Worm (Caenorhabditis elegans) whole organism, L3 larva: Measurements from ENCODE around the gene Y37E11B.7.

Source experiments
- R02D3.7 ChIP-seq: fragments of 150-350 bp; optimal IDR thresholded peaks from 2 replicates; lab custom pipeline; 2014; ENCODE audit warnings: missing biosample characterization, missing genetic modification characterization
- aly-2 ChIP-seq: fragments of 150-350 bp; optimal IDR thresholded peaks from 2 replicates; lab custom pipeline; 2014; ENCODE audit warnings: missing biosample characterization, missing genetic modification characterization
- ama-1 ChIP-seq: fragments of 150-350 bp; optimal IDR thresholded peaks from 2 replicates; lab custom pipeline; 2018
- ceh-16 ChIP-seq: sonication (generic microtip); optimal IDR thresholded peaks from 2 replicates; lab custom pipeline; 2017; ENCODE audit warnings: missing biosample characterization, missing genetic modification characterization
- ceh-28 ChIP-seq: fragments of 150-350 bp; optimal IDR thresholded peaks from 2 replicates; lab custom pipeline; 2014; ENCODE audit warnings: missing biosample characterization, missing genetic modification reagents, missing genetic modification characterization
- ceh-82 ChIP-seq: fragments of 150-350 bp; optimal IDR thresholded peaks from 2 replicates; lab custom pipeline; 2014; ENCODE audit warnings: missing biosample characterization, missing genetic modification characterization
- ceh-9 ChIP-seq: sonication (generic microtip); optimal IDR thresholded peaks from 2 replicates; lab custom pipeline; 2018; ENCODE audit warnings: missing biosample characterization, missing genetic modification characterization
- elt-1 ChIP-seq: fragments of 150-350 bp; optimal IDR thresholded peaks from 2 replicates; lab custom pipeline; 2014; ENCODE audit warnings: missing biosample characterization, missing genetic modification characterization
- elt-2 ChIP-seq: sonication (generic microtip); optimal IDR thresholded peaks from 2 replicates; lab custom pipeline; 2016; ENCODE audit warnings: missing genetic modification reagents, mild to moderate bottlenecking, missing genetic modification characterization, missing compliant biosample characterization
- elt-3 ChIP-seq, 3 experiments: fragments of 150-350 bp in 1 of 3; sonication (generic microtip) in 2 of 3; optimal IDR thresholded peaks; 2 replicates in 2 of 3; 4 replicates in 1 of 3; lab custom pipeline; 2014 to 2017; ENCODE audit warnings: missing biosample characterization in 3 of 3, missing genetic modification characterization in 3 of 3
- fkh-10 ChIP-seq: sonication (generic microtip); optimal IDR thresholded peaks from 2 replicates; lab custom pipeline; 2017; ENCODE audit warnings: missing biosample characterization, missing genetic modification reagents, missing genetic modification characterization
- fkh-2 ChIP-seq: fragments of 150-350 bp; optimal IDR thresholded peaks from 2 replicates; lab custom pipeline; 2014; ENCODE audit warnings: missing biosample characterization, missing genetic modification reagents, missing genetic modification characterization
- fos-1 ChIP-seq: fragments of 150-350 bp; optimal IDR thresholded peaks from 2 replicates; lab custom pipeline; 2014; ENCODE audit warnings: missing biosample characterization, missing genetic modification characterization
- hmg-11 ChIP-seq: sonication (generic microtip); optimal IDR thresholded peaks from 2 replicates; lab custom pipeline; 2016; ENCODE audit warnings: missing genetic modification characterization, missing compliant biosample characterization
- lin-39 ChIP-seq: fragments of 150-350 bp; optimal IDR thresholded peaks from 2 replicates; lab custom pipeline; 2018; ENCODE audit warnings: missing biosample characterization, missing genetic modification reagents, missing genetic modification characterization
- lsy-12 ChIP-seq: sonication (generic microtip); optimal IDR thresholded peaks from 2 replicates; lab custom pipeline; 2016; ENCODE audit warnings: mild to moderate bottlenecking, missing genetic modification characterization, missing compliant biosample characterization
- mml-1 ChIP-seq: fragments of 150-350 bp; sonication (generic microtip); optimal IDR thresholded peaks from 3 replicates; lab custom pipeline; 2014; ENCODE audit warnings: missing biosample characterization, missing genetic modification characterization
- nfya-1 ChIP-seq: sonication (generic microtip); optimal IDR thresholded peaks from 2 replicates; lab custom pipeline; 2017; ENCODE audit warnings: missing genetic modification characterization, mild to moderate bottlenecking, missing compliant biosample characterization, antibody characterized with exemption, moderate library complexity; ENCODE audit not compliant: insufficient read depth
- nhr-12 ChIP-seq: fragments of 150-350 bp; optimal IDR thresholded peaks from 2 replicates; lab custom pipeline; 2014; ENCODE audit warnings: missing biosample characterization, missing genetic modification characterization
- nhr-23 ChIP-seq: fragments of 150-350 bp; optimal IDR thresholded peaks from 2 replicates; lab custom pipeline; 2014; ENCODE audit warnings: missing biosample characterization, missing genetic modification reagents, missing genetic modification characterization
- nhr-237 ChIP-seq: fragments of 150-350 bp; optimal IDR thresholded peaks from 2 replicates; lab custom pipeline; 2014; ENCODE audit warnings: missing biosample characterization, missing genetic modification characterization
- nhr-25 ChIP-seq: sonication (generic microtip); optimal IDR thresholded peaks from 2 replicates; lab custom pipeline; 2017; ENCODE audit warnings: missing biosample characterization, missing genetic modification characterization
- nhr-28 ChIP-seq: fragments of 150-350 bp; optimal IDR thresholded peaks from 2 replicates; lab custom pipeline; 2014; ENCODE audit warnings: missing biosample characterization, missing genetic modification characterization
- nhr-43 ChIP-seq: sonication (generic microtip); optimal IDR thresholded peaks from 2 replicates; lab custom pipeline; 2016; ENCODE audit warnings: mild to moderate bottlenecking, missing genetic modification characterization, missing compliant biosample characterization; ENCODE audit not compliant: poor library complexity, severe bottlenecking
- nhr-67 ChIP-seq: fragments of 150-350 bp; optimal IDR thresholded peaks from 2 replicates; lab custom pipeline; 2014; ENCODE audit warnings: missing biosample characterization, missing genetic modification characterization
- nhr-76 ChIP-seq: fragments of 150-350 bp; sonication (generic microtip); optimal IDR thresholded peaks from 5 replicates; lab custom pipeline; 2014; ENCODE audit warnings: missing biosample characterization, missing genetic modification characterization
- nhr-77 ChIP-seq: fragments of 150-350 bp; optimal IDR thresholded peaks from 2 replicates; lab custom pipeline; 2014; ENCODE audit warnings: missing biosample characterization, missing genetic modification characterization
- pha-4 ChIP-seq: fragments of 150-350 bp; optimal IDR thresholded peaks from 2 replicates; lab custom pipeline; 2014; ENCODE audit warnings: missing biosample characterization, missing genetic modification reagents, missing genetic modification characterization
- pqm-1 ChIP-seq: fragments of 150-350 bp; optimal IDR thresholded peaks from 2 replicates; lab custom pipeline; 2017; ENCODE audit warnings: missing biosample characterization, missing genetic modification characterization, inconsistent platforms
- skn-1 ChIP-seq: fragments of 150-350 bp; optimal IDR thresholded peaks from 2 replicates; lab custom pipeline; 2014; ENCODE audit warnings: missing biosample characterization, missing genetic modification characterization
- snpc-4 ChIP-seq: fragments of 150-350 bp; optimal IDR thresholded peaks from 2 replicates; lab custom pipeline; 2014; ENCODE audit warnings: missing biosample characterization, missing genetic modification characterization
- ztf-11 ChIP-seq: fragments of 150-350 bp; optimal IDR thresholded peaks from 2 replicates; lab custom pipeline; 2014; ENCODE audit warnings: missing biosample characterization, missing genetic modification characterization

The Y37E11B.7 gene

DNA sequence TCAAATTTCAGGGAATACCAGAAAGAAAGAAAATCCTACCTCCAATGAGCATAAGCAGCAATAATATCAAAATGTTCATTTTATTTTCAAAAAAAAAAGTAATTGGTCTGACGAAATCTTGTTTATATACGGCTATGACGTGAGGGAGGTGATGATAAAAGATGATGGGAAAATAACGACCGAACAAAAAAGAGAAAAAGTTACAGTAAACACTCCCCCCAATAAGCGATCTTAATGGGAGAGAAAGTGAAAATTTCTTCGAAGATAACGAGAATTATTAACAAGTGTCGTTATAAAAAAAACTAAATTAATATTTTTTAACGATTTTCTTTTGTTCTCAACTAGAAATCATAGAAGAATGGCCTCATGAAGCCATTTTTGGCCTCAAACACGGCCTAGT, at the start of gene Y37E11B.7:
Y37E11B.7 (minus strand) TSS at position 207 of the 400 bp plus-strand sequence.
- TF ChIP-seq elt-3 (tag; optimal IDR thresholded peaks at IDR 0.05; lab: Kevin White, UChicago), result no peak
- no peak for TF ChIP-seq snpc-4 (tag; lab: Kevin White, UChicago)
- TF ChIP-seq nhr-237, result no peak
- TF ChIP-seq nhr-23, result no peak
- TF ChIP-seq elt-2, result no peak
- TF ChIP-seq nfya-1, result no peak
- no peak for TF ChIP-seq aly-2 (tag; lab: Kevin White, UChicago)

DNA sequence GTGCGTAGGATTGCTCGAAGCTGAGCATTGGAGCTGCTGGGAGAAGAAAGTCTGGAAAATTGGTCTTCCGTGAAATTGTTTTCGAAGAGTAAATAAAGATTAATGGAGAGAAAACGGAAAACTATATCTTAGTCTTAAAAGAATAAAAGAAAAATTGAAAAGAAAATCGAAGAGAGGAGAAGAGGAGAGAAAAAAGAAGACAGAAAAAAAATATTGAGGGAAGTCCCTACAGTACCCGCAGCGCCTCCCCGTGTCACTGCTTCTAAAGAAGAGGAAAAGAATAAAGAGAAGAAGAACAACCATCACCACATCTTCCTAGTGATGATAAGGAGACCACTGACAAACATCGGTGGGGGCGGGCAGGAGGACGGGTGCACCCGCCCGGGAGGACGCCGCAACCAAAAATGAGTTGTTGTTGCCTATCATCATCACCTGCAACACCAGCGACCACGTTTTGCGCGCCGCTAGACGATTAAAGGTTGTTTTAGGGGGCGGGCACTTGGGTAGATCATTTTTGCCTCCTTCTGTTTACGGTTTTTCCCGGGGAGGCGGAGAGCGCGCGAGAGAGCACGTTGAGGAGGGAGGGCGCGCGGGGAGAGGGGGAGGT, 48.8 kb upstream of the Y37E11B.7 start, which contains the start of gene CC8.2:
CC8.2 (minus strand) TSS at position 51 of the 607 bp plus-strand sequence.
- TF ChIP-seq pha-4 (peak; percentile 15), nhr-77 (no peak), lsy-12 (peak; percentile 32), hmg-11 (tag; lab: Kevin White, UChicago) (no peak), nhr-23 (peak; percentile 65), nhr-28 (tag; lab: Kevin White, UChicago) (no peak), nfya-1 (peak; percentile 44), nhr-25 (tag; lab: Kevin White, UChicago) (peak; percentile 18), snpc-4 (tag; lab: Kevin White, UChicago) (no peak), elt-3 (tag; optimal IDR thresholded peaks at IDR 0.05; lab: Kevin White, UChicago) (peak in 1 of 3 experiments; percentile 63), nhr-237 (no peak), ceh-28 (tag; lab: Kevin White, UChicago) (no peak), nhr-43 (tag; lab: Kevin White, UChicago) (peak; percentile 84), ama-1 (lab: Kevin White, UChicago) (peak; percentile 47), nhr-12 (no peak)

DNA sequence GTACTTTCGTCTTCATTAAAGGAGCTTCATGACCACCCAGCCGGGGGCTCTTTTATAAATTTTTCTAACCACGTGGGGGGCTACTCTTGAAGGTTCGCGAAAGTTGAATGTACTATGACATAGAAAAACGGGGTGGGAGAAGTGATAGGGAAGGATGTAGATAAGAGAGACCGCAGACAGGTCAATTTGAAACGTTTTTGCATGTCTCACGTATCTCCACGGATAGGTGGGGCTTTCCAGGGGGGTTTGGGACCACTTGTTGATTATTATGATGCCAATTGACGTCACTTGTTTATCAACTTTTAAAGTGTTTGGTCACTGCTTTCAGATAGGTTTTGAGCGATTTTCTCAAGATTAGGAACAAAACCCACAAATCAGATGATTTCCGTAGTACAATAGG, 47.6 kb upstream of the Y37E11B.7 start:
- TF ChIP-seq skn-1 (no peak), nhr-25 (tag; lab: Kevin White, UChicago) (peak; percentile 33), fos-1 (tag; lab: Kevin White, UChicago) (no peak), nhr-28 (tag; lab: Kevin White, UChicago) (no peak), nhr-76 (tag; lab: Kevin White, UChicago) (no peak), elt-1 (tag; lab: Kevin White, UChicago) (no peak), nfya-1 (peak; percentile 54), fkh-10 (GFP tag; lab: Kevin White, UChicago) (no peak), lsy-12 (no peak), ceh-16 (tag; lab: Kevin White, UChicago) (no peak), mml-1 (tag; lab: Kevin White, UChicago) (no peak), ztf-11 (tag; lab: Kevin White, UChicago) (no peak), ceh-82 (tag; lab: Kevin White, UChicago) (no peak), fkh-2 (tag; lab: Kevin White, UChicago) (no peak), lin-39 (peak; percentile 45), ceh-9 (tag; lab: Kevin White, UChicago) (no peak), pqm-1 (no peak), nhr-12 (no peak), R02D3.7 (tag; lab: Kevin White, UChicago) (no peak)

DNA sequence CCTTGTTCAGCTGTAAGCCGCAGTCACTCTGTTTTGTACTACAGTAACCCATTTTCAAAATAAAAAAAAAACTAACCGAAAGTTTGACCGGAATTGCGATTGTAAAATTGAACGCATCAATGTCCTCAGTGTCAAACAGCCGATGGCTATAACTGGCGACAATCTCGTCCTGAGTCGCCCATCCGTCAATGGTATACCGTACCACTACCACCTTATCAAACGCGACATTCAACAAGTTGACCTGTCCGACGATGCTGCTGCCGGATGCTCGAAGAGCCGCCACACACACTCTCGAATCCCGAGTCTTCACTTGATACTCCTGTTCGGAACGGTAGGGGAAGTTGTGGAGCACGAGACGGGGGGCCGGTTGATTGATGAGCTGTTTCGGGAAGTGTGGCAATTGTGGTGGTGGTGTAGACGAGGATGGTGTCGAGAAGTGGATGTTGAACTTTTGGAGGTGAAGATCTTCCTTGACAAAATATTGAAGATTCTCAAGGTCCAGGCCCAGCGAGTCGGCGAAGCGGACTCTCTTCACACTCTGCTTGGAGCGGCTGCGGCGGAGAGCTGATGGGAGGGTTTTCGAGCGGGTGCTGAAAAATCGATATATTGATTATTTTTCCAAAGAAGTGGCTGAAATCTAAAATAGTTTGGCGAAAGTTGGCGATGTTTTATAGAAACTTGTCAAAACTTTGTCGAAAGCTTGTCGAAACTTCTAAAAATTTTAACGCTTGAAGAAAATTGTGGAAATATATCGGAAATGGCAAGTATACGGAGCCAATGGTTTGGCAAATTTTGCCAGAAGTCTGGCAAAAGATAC, 46.6 kb upstream of the Y37E11B.7 start:
- TF ChIP-seq lsy-12 (no peak), ama-1 (lab: Kevin White, UChicago) (peak; percentile 69), ceh-28 (tag; lab: Kevin White, UChicago) (peak; percentile 66)

DNA sequence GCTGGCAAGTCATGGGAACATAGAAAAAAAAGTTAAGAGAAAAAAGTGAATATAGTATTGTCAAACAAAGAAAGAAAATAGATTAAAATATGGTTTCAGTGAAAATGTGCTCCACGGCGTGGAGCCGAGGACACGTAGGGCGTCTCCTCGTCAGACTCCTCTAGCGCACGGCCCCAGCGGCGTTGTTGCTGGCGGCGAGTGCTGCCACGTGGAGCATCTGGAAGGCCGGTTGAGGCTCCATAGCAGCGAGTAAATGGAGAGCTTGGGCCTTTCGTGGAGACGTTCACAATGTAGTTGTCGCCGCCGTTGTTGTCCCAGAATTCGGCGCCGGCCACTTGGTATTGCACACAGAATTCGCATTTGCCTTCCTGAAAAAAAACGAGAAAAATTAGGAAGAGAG, 45.5 kb upstream of the Y37E11B.7 start:
- TF ChIP-seq elt-3 (tag; optimal IDR thresholded peaks at IDR 0.05; lab: Kevin White, UChicago) (no peak), nhr-67 (tag; lab: Kevin White, UChicago) (no peak)
